Worm (Caenorhabditis elegans) whole organism, mixed stage, embryonic: ENCODE results near the gene sdz-37.

Source experiments
- blmp-1 ChIP-seq: fragments of 150-350 bp; optimal IDR thresholded peaks from 2 replicates; lab custom pipeline; 2014; ENCODE audit warnings: missing biosample characterization, missing genetic modification characterization
- lin-13 ChIP-seq: fragments of 150-350 bp; optimal IDR thresholded peaks from 2 replicates; lab custom pipeline; 2014; ENCODE audit warnings: missing biosample characterization, missing genetic modification characterization
- nhr-237 ChIP-seq: fragments of 150-350 bp; optimal IDR thresholded peaks from 2 replicates; lab custom pipeline; 2014; ENCODE audit warnings: missing biosample characterization, missing genetic modification characterization
- nhr-28 ChIP-seq: fragments of 150-350 bp; optimal IDR thresholded peaks from 2 replicates; lab custom pipeline; 2014; ENCODE audit warnings: missing biosample characterization, missing genetic modification characterization
- pha-4 ChIP-seq: fragments of 150-350 bp; optimal IDR thresholded peaks from 2 replicates; lab custom pipeline; 2018; ENCODE audit warnings: missing biosample characterization, missing genetic modification reagents, missing genetic modification characterization
- unc-39 ChIP-seq: fragments of 150-350 bp; optimal IDR thresholded peaks from 2 replicates; lab custom pipeline; 2014; ENCODE audit warnings: missing biosample characterization, missing genetic modification characterization
- ztf-11 ChIP-seq: fragments of 150-350 bp; optimal IDR thresholded peaks from 2 replicates; lab custom pipeline; 2014; ENCODE audit warnings: missing biosample characterization, missing genetic modification characterization

DNA sequence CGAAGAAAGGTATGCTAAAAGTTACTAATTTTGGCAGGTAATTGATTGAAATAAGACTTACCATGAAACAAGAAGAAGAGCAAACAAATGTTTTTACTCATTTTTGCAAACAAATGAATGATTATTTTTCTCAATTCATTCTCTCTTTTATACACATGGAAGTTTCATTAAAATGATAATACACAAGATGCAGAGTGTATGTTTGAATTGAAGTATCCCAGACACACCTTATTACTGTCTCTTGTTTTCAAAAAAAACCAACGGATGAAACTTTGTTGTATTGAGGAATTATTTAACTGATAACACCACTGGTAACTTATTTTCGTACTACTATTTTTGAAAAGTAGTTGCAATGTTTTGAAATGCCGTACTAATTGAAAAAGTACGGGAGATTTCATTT, 14.7 kb downstream of the sdz-37 start, which contains the start of gene clec-59:
- TF ChIP-seq pha-4 (tag; lab: Kevin White, UChicago) (no peak), ztf-11 (tag; lab: Kevin White, UChicago) (no peak), unc-39 (tag; lab: Kevin White, UChicago) (no peak), lin-13 (tag; lab: Kevin White, UChicago) (no peak), nhr-28 (no peak), blmp-1 (tag; lab: Kevin White, UChicago) (no peak), nhr-237 (no peak)
